Fruit fly (Drosophila melanogaster) whole organism, embryonic: ENCODE data around the gene CG12818.

Experiments used
- Ada2b ChIP-seq: fragments of 200-800 bp; sonication (Bioruptor generic); IDR thresholded peaks from 2 replicates; pipeline ENCODE4 v1.3.6; 2022; ENCODE audit warnings: missing biosample characterization, missing genetic modification characterization
- Asciz ChIP-seq: fragments of 200-800 bp; sonication (Bioruptor generic); optimal IDR thresholded peaks from 2 replicates; lab custom pipeline; 2017; ENCODE audit warnings: missing biosample characterization, mild to moderate bottlenecking, missing genetic modification characterization, missing genetic modification reagents
- Atf-2 ChIP-seq: fragments of 200-800 bp; sonication (Bioruptor generic); optimal IDR thresholded peaks from 2 replicates; lab custom pipeline; 2016; ENCODE audit warnings: missing biosample characterization, missing genetic modification characterization
- B-H2 ChIP-seq: fragments of 200-800 bp; sonication (Bioruptor generic); optimal IDR thresholded peaks from 2 replicates; lab custom pipeline; 2018; ENCODE audit warnings: missing biosample characterization, mild to moderate bottlenecking, missing genetic modification characterization
- CG11560 ChIP-seq: fragments of 200-800 bp; sonication (Bioruptor generic); IDR thresholded peaks from 3 replicates; pipeline ENCODE4 v1.3.6; 2022; ENCODE audit warnings: missing biosample characterization, missing genetic modification characterization
- CG12299 ChIP-seq: fragments of 200-800 bp; sonication (Bioruptor generic); optimal IDR thresholded peaks from 2 replicates; lab custom pipeline; 2018; ENCODE audit warnings: missing biosample characterization, mild to moderate bottlenecking, missing genetic modification characterization
- CG1233 ChIP-seq: fragments of 200-800 bp; sonication (Bioruptor generic); optimal IDR thresholded peaks from 4 replicates; lab custom pipeline; 2018; ENCODE audit warnings: missing biosample characterization, mild to moderate bottlenecking, missing genetic modification characterization
- CG13296 ChIP-seq: fragments of 200-800 bp; sonication (Bioruptor generic); optimal IDR thresholded peaks from 3 replicates; lab custom pipeline; 2018; ENCODE audit warnings: missing biosample characterization, mild to moderate bottlenecking, missing genetic modification characterization
- CG16813 ChIP-seq: fragments of 200-800 bp; sonication (Bioruptor generic); IDR thresholded peaks from 3 replicates; pipeline ENCODE4 v1.3.6; 2022; ENCODE audit warnings: missing biosample characterization, missing genetic modification characterization; ENCODE audit not compliant: partially characterized antibody
- CG17612 ChIP-seq: fragments of 200-800 bp; sonication (Bioruptor generic); IDR thresholded peaks from 2 replicates; pipeline ENCODE4 v1.3.6; 2022; ENCODE audit warnings: missing biosample characterization, missing genetic modification characterization
- CG1792 ChIP-seq: fragments of 200-800 bp; sonication (Bioruptor generic); optimal IDR thresholded peaks from 2 replicates; lab custom pipeline; 2016; ENCODE audit warnings: missing biosample characterization, missing genetic modification characterization
- CG1832 ChIP-seq: fragments of 200-800 bp; sonication (Bioruptor generic); optimal IDR thresholded peaks from 2 replicates; lab custom pipeline; 2017; ENCODE audit warnings: missing biosample characterization, mild to moderate bottlenecking, missing genetic modification characterization, inconsistent platforms
- CG18764 ChIP-seq: fragments of 200-800 bp; sonication (Bioruptor generic); optimal IDR thresholded peaks from 3 replicates; lab custom pipeline; 2016; ENCODE audit warnings: missing biosample characterization, missing genetic modification characterization
- CG31441 ChIP-seq: fragments of 200-800 bp; sonication (Bioruptor generic); IDR thresholded peaks from 2 replicates; pipeline ENCODE4 v1.3.6; 2022; ENCODE audit warnings: missing biosample characterization, missing genetic modification characterization
- CG3163 ChIP-seq: fragments of 200-800 bp; sonication (Bioruptor generic); optimal IDR thresholded peaks from 3 replicates; lab custom pipeline; 2016; ENCODE audit warnings: missing biosample characterization, missing genetic modification characterization
- CG32767 ChIP-seq: fragments of 200-800 bp; sonication (Bioruptor generic); IDR thresholded peaks from 2 replicates; pipeline ENCODE4 v1.3.6; 2022; ENCODE audit warnings: missing biosample characterization, missing genetic modification characterization
- CG3847 ChIP-seq: fragments of 200-800 bp; sonication (Bioruptor generic); IDR thresholded peaks from 2 replicates; pipeline ENCODE4 v1.3.6; 2022; ENCODE audit warnings: missing biosample characterization, missing genetic modification characterization
- CG4820 ChIP-seq: fragments of 200-800 bp; sonication (Bioruptor generic); optimal IDR thresholded peaks from 3 replicates; lab custom pipeline; 2016; ENCODE audit warnings: missing biosample characterization, missing genetic modification characterization
- CG7556 ChIP-seq: fragments of 200-800 bp; sonication (Bioruptor generic); optimal IDR thresholded peaks from 2 replicates; lab custom pipeline; 2017; ENCODE audit warnings: missing biosample characterization, mild to moderate bottlenecking, missing genetic modification characterization
- CG9876 ChIP-seq: fragments of 200-800 bp; sonication (Bioruptor generic); optimal IDR thresholded peaks from 2 replicates; lab custom pipeline; 2016; ENCODE audit warnings: missing biosample characterization, missing genetic modification characterization
- D19A ChIP-seq: fragments of 200-800 bp; optimal IDR thresholded peaks from 3 replicates; lab custom pipeline; 2019; ENCODE audit warnings: missing biosample characterization, mild to moderate bottlenecking, missing genetic modification characterization, moderate library complexity
- Dek ChIP-seq: fragments of 200-800 bp; sonication (Bioruptor generic); optimal IDR thresholded peaks from 3 replicates; lab custom pipeline; 2019; ENCODE audit warnings: missing biosample characterization, mild to moderate bottlenecking, missing genetic modification characterization, moderate library complexity
- Drgx ChIP-seq: fragments of 200-800 bp; sonication (Bioruptor generic); IDR thresholded peaks from 2 replicates; pipeline ENCODE4 v1.3.6; 2022; ENCODE audit warnings: missing biosample characterization, missing genetic modification characterization
- E2f1 ChIP-seq: fragments of 200-800 bp; sonication (Bioruptor generic); IDR thresholded peaks from 2 replicates; pipeline ENCODE4 v1.3.6; 2022; ENCODE audit warnings: missing biosample characterization, missing genetic modification characterization
- ERR ChIP-seq: fragments of 200-800 bp; sonication (Bioruptor generic); optimal IDR thresholded peaks from 2 replicates; lab custom pipeline; 2016; ENCODE audit warnings: missing biosample characterization, missing genetic modification characterization
- H15 ChIP-seq: fragments of 200-800 bp; sonication (Bioruptor generic); IDR thresholded peaks from 3 replicates; pipeline ENCODE4 v1.3.6; 2022; ENCODE audit warnings: missing biosample characterization, missing genetic modification characterization
- HLHmδ ChIP-seq: fragments of 200-800 bp; sonication (Bioruptor generic); optimal IDR thresholded peaks from 2 replicates; lab custom pipeline; 2018; ENCODE audit warnings: missing biosample characterization, mild to moderate bottlenecking, missing genetic modification characterization, moderate library complexity
- Hey ChIP-seq: fragments of 200-800 bp; sonication (Bioruptor generic); optimal IDR thresholded peaks from 3 replicates; lab custom pipeline; 2018; ENCODE audit warnings: missing biosample characterization, mild to moderate bottlenecking, missing genetic modification characterization
- Hmx ChIP-seq: fragments of 200-800 bp; sonication (Bioruptor generic); optimal IDR thresholded peaks from 2 replicates; lab custom pipeline; 2016; ENCODE audit warnings: missing biosample characterization, missing genetic modification characterization
- Hr3 ChIP-seq: fragments of 200-800 bp; sonication (Bioruptor generic); optimal IDR thresholded peaks from 3 replicates; lab custom pipeline; 2016; ENCODE audit warnings: missing biosample characterization, missing genetic modification characterization
- TFAM ChIP-seq: fragments of 200-800 bp; sonication (Bioruptor generic); optimal IDR thresholded peaks from 2 replicates; lab custom pipeline; 2017; ENCODE audit warnings: missing biosample characterization, missing genetic modification characterization, inconsistent platforms
- abd-A ChIP-seq: fragments of 200-800 bp; sonication (Bioruptor generic); optimal IDR thresholded peaks from 3 replicates; lab custom pipeline; 2019; ENCODE audit warnings: missing biosample characterization, mild to moderate bottlenecking, missing genetic modification characterization, moderate library complexity
- bsh ChIP-seq, 2 experiments: fragments of 200-800 bp; sonication (Bioruptor generic); optimal IDR thresholded peaks; 2 replicates each; lab custom pipeline; 2017 to 2018; ENCODE audit warnings: mild to moderate bottlenecking in 2 of 2, missing biosample characterization in 2 of 2, missing genetic modification characterization in 2 of 2, moderate library complexity in 1 of 2
- cg ChIP-seq: fragments of 200-800 bp; sonication (Bioruptor generic); optimal IDR thresholded peaks from 3 replicates; lab custom pipeline; 2019; ENCODE audit warnings: missing biosample characterization, mild to moderate bottlenecking, missing genetic modification characterization, moderate library complexity
- corto ChIP-seq: fragments of 200-800 bp; sonication (Bioruptor generic); optimal IDR thresholded peaks from 2 replicates; lab custom pipeline; 2016; ENCODE audit warnings: missing biosample characterization, mild to moderate bottlenecking, missing genetic modification characterization, moderate library complexity
- croc ChIP-seq: fragments of 200-800 bp; sonication (Bioruptor generic); conservative IDR thresholded peaks from 3 replicates; pipeline ENCODE4 v1.3.6; 2022; ENCODE audit warnings: missing biosample characterization, missing genetic modification characterization
- emc ChIP-seq: fragments of 200-800 bp; sonication (Bioruptor generic); optimal IDR thresholded peaks from 2 replicates; lab custom pipeline; 2016; ENCODE audit warnings: missing biosample characterization, missing genetic modification characterization
- ftz-f1 ChIP-seq: fragments of 200-800 bp; sonication (Bioruptor generic); optimal IDR thresholded peaks from 2 replicates; lab custom pipeline; 2016; ENCODE audit warnings: missing biosample characterization, missing genetic modification characterization
- fu2 ChIP-seq: fragments of 200-800 bp; sonication (Bioruptor generic); optimal IDR thresholded peaks from 2 replicates; lab custom pipeline; 2016; ENCODE audit warnings: missing biosample characterization, missing genetic modification characterization
- grau ChIP-seq: fragments of 200-800 bp; optimal IDR thresholded peaks from 3 replicates; lab custom pipeline; 2019; ENCODE audit warnings: missing biosample characterization, mild to moderate bottlenecking, missing genetic modification characterization, moderate library complexity
- insv ChIP-seq, 2 experiments: fragments of 200-800 bp; sonication (Bioruptor generic); optimal IDR thresholded peaks; 3 replicates each; lab custom pipeline; 2016 to 2018; ENCODE audit warnings: missing biosample characterization in 2 of 2, missing genetic modification characterization in 2 of 2
- kni ChIP-seq: fragments of 200-800 bp; sonication (Bioruptor generic); optimal IDR thresholded peaks from 3 replicates; lab custom pipeline; 2017; ENCODE audit warnings: mild to moderate bottlenecking, missing biosample characterization, missing genetic modification reagents, missing genetic modification characterization
- lilli ChIP-seq: fragments of 200-800 bp; sonication (Bioruptor generic); optimal IDR thresholded peaks from 3 replicates; lab custom pipeline; 2016; ENCODE audit warnings: missing biosample characterization, missing genetic modification characterization
- mirr ChIP-seq: fragments of 200-800 bp; sonication (Bioruptor generic); optimal IDR thresholded peaks from 3 replicates; lab custom pipeline; 2018; ENCODE audit warnings: missing biosample characterization, mild to moderate bottlenecking, missing genetic modification characterization
- nom ChIP-seq: fragments of 200-800 bp; sonication (Bioruptor generic); optimal IDR thresholded peaks from 2 replicates; lab custom pipeline; 2017; ENCODE audit warnings: missing biosample characterization, missing genetic modification characterization, mild to moderate bottlenecking, moderate library complexity, missing genetic modification reagents
- prd ChIP-seq, 3 experiments: fragments of >200 bp in 2 of 3; fragments of 200-800 bp in 1 of 3; sonication (Bioruptor generic) in 1 of 3; optimal IDR thresholded peaks in 2 of 3; IDR thresholded peaks in 1 of 3; 2 replicates in 2 of 3; 3 replicates in 1 of 3; pipeline versions ENCODE4 v1.3.6 to Lab custom; 2017 to 2022; ENCODE audit warnings: missing biosample characterization in 1 of 3, missing genetic modification characterization in 1 of 3
- slou ChIP-seq: fragments of 200-800 bp; sonication (Bioruptor generic); optimal IDR thresholded peaks from 3 replicates; lab custom pipeline; 2016; ENCODE audit warnings: missing biosample characterization, missing genetic modification characterization
- slp2 ChIP-seq: fragments of 200-800 bp; sonication (Bioruptor generic); optimal IDR thresholded peaks from 2 replicates; lab custom pipeline; 2016; ENCODE audit warnings: missing biosample characterization, missing genetic modification characterization
- tx ChIP-seq: fragments of 200-800 bp; sonication (Bioruptor generic); optimal IDR thresholded peaks from 2 replicates; lab custom pipeline; 2016; ENCODE audit warnings: missing biosample characterization, missing genetic modification characterization
- zen ChIP-seq: fragments of 200-800 bp; sonication (Bioruptor generic); optimal IDR thresholded peaks from 3 replicates; lab custom pipeline; 2018; ENCODE audit warnings: missing biosample characterization, mild to moderate bottlenecking, missing genetic modification characterization, moderate library complexity
- zfh2 ChIP-seq: fragments of 200-800 bp; sonication (Bioruptor generic); optimal IDR thresholded peaks from 2 replicates; lab custom pipeline; 2016; ENCODE audit warnings: missing biosample characterization, missing genetic modification characterization

The CG12818 gene

DNA sequence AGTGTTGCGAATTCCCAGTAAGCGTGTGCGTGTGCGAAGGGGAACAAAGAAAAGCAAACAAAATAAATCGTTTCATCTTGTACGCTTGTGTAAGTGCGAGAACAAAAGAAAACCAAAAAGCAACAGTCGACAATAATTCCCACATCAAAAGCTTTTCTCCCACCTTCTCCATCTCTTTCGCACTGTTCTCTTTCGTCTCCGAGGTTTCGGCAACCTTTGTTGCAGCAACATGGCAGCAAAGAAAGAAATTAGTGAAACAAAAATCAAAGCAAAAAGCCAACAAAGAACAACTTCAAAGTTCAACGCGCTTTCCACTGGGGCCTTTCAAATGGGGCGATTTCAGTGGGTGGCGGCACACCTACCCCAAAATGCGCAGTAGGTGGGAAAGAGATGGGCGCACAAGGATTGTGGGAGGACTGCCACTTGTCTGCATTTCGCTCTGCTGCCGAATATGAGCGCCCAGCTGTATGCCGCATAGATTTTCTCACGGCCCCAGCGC, 20.6 kb downstream of the CG12818 start:
- TF ChIP-seq Asciz (GFP tag; lab: Kevin White, UChicago) = no peak
- no peak for TF ChIP-seq tx (GFP tag; lab: Kevin White, UChicago)
- no peak for TF ChIP-seq CG11560 (tag; lab: Robert Waterston, UW)
- peak; percentile 76 for TF ChIP-seq cg (GFP tag; lab: Kevin White, UChicago)
- peak; percentile 37 for TF ChIP-seq kni (GFP tag; lab: Kevin White, UChicago)
- TF ChIP-seq E2f1 (GFP tag; lab: Robert Waterston, UW) = no peak
- TF ChIP-seq Hmx = no peak
- peak; percentile 11 for TF ChIP-seq CG1233
- no peak for TF ChIP-seq CG16813 (GFP tag; lab: Robert Waterston, UW)
- TF ChIP-seq CG3163 (GFP tag; lab: Kevin White, UChicago) = peak; percentile 93
- TF ChIP-seq ftz-f1 (GFP tag; lab: Kevin White, UChicago) = no peak
- TF ChIP-seq TFAM (GFP tag; lab: Kevin White, UChicago) = no peak
- no peak for TF ChIP-seq CG3847 (GFP tag; lab: Robert Waterston, UW)
- no peak for TF ChIP-seq CG7556
- peak in 1 of 2 experiments; percentile 99 for TF ChIP-seq bsh (GFP tag; optimal IDR thresholded peaks at IDR 0.05; lab: Kevin White, UChicago)
- no peak for TF ChIP-seq CG4820 (GFP tag; lab: Kevin White, UChicago)
- TF ChIP-seq prd (optimal IDR thresholded peaks at IDR 0.05; lab: Kevin White, UChicago) = no peak
- TF ChIP-seq prd (GFP tag; IDR thresholded peaks at IDR 0.05; lab: Robert Waterston, UW) = no peak
- no peak for TF ChIP-seq CG1792 (GFP tag; lab: Kevin White, UChicago)
- no peak for TF ChIP-seq lilli
- no peak for TF ChIP-seq Ada2b (GFP tag; lab: Robert Waterston, UW)
- TF ChIP-seq Hr3 = no peak
- TF ChIP-seq fu2 (GFP tag; lab: Kevin White, UChicago) = no peak
- no peak for TF ChIP-seq H15 (GFP tag; lab: Robert Waterston, UW)
- peak; percentile 64 for TF ChIP-seq corto
- TF ChIP-seq nom (GFP tag; lab: Kevin White, UChicago) = peak; percentile 99
- no peak for TF ChIP-seq CG18764
- peak; percentile 93 for TF ChIP-seq abd-A (tag; lab: Kevin White, UChicago)
- peak; percentile 38 for TF ChIP-seq CG1832
- no peak for TF ChIP-seq grau (tag; lab: Kevin White, UChicago)
- no peak for TF ChIP-seq zfh2 (GFP tag; lab: Kevin White, UChicago)
- no peak for TF ChIP-seq insv (GFP tag; optimal IDR thresholded peaks at IDR 0.05; lab: Kevin White, UChicago)
- TF ChIP-seq D19A (tag; lab: Kevin White, UChicago) = no peak
- TF ChIP-seq CG31441 = no peak
- peak; percentile 58 for TF ChIP-seq Hey (tag; lab: Kevin White, UChicago)
- no peak for TF ChIP-seq croc
- no peak for TF ChIP-seq CG32767 (GFP tag; lab: Robert Waterston, UW)
- TF ChIP-seq ERR = peak; percentile 2
- TF ChIP-seq Dek (tag; lab: Kevin White, UChicago) = no peak
- no peak for TF ChIP-seq slou (GFP tag; lab: Kevin White, UChicago)
- peak; percentile 49 for TF ChIP-seq mirr (GFP tag; lab: Kevin White, UChicago)
- TF ChIP-seq Atf-2 (GFP tag; lab: Kevin White, UChicago) = no peak
- no peak for TF ChIP-seq emc (GFP tag; lab: Kevin White, UChicago)
- TF ChIP-seq CG13296 (GFP tag; lab: Kevin White, UChicago) = no peak
- TF ChIP-seq HLHmδ = no peak
- TF ChIP-seq CG9876 = no peak
- TF ChIP-seq slp2 (GFP tag; lab: Kevin White, UChicago) = no peak
- no peak for TF ChIP-seq Drgx (GFP tag; lab: Robert Waterston, UW)
- TF ChIP-seq zen = no peak
- no peak for TF ChIP-seq CG12299 (tag; lab: Kevin White, UChicago)
- TF ChIP-seq B-H2 (GFP tag; lab: Kevin White, UChicago) = no peak
- no peak for TF ChIP-seq CG17612 (GFP tag; lab: Robert Waterston, UW)
